Fruit fly (Drosophila melanogaster) whole organism, embryonic: ENCODE data around the gene Rab30.

Source experiments
- CG10321 ChIP-seq: fragments of 200-800 bp; sonication (Bioruptor generic); IDR thresholded peaks from 2 replicates; pipeline ENCODE4 v1.3.6; 2022; ENCODE audit warnings: missing biosample characterization, missing genetic modification characterization
- CG10462 ChIP-seq: fragments of 200-800 bp; sonication (Bioruptor generic); optimal IDR thresholded peaks from 2 replicates; lab custom pipeline; 2016; ENCODE audit warnings: missing biosample characterization, missing genetic modification characterization
- CG11085 ChIP-seq: fragments of 200-800 bp; sonication (Bioruptor generic); IDR thresholded peaks from 2 replicates; pipeline ENCODE4 v1.3.6; 2022; ENCODE audit warnings: missing biosample characterization, missing genetic modification characterization
- CG11456 ChIP-seq: fragments of 200-800 bp; sonication (Bioruptor generic); IDR thresholded peaks from 3 replicates; pipeline ENCODE4 v1.3.6; 2022; ENCODE audit warnings: missing biosample characterization, missing genetic modification characterization
- CG12769 ChIP-seq: fragments of 200-800 bp; sonication (Bioruptor generic); optimal IDR thresholded peaks from 2 replicates; lab custom pipeline; 2019; ENCODE audit warnings: missing biosample characterization, mild to moderate bottlenecking, missing genetic modification characterization, moderate library complexity
- CG12942 ChIP-seq: fragments of 200-800 bp; sonication (Bioruptor generic); optimal IDR thresholded peaks from 3 replicates; lab custom pipeline; 2016; ENCODE audit warnings: missing biosample characterization, missing genetic modification characterization
- CG15514 ChIP-seq: fragments of 200-800 bp; sonication (Bioruptor generic); optimal IDR thresholded peaks from 3 replicates; lab custom pipeline; 2017; ENCODE audit warnings: missing biosample characterization, missing genetic modification characterization, mild to moderate bottlenecking, moderate library complexity, missing genetic modification reagents
- CG15696 ChIP-seq: fragments of 200-800 bp; sonication (Bioruptor generic); optimal IDR thresholded peaks from 2 replicates; lab custom pipeline; 2019; ENCODE audit warnings: missing biosample characterization, mild to moderate bottlenecking, missing genetic modification characterization, moderate library complexity
- CG18011 ChIP-seq: fragments of 200-800 bp; sonication (Bioruptor generic); optimal IDR thresholded peaks from 2 replicates; lab custom pipeline; 2017; ENCODE audit warnings: missing biosample characterization, missing genetic modification characterization, mild to moderate bottlenecking, moderate library complexity, missing genotype
- CG18262 ChIP-seq: fragments of 200-800 bp; optimal IDR thresholded peaks from 3 replicates; lab custom pipeline; 2019; ENCODE audit warnings: missing biosample characterization, mild to moderate bottlenecking, missing genetic modification characterization, moderate library complexity
- CG30431 ChIP-seq: fragments of 200-800 bp; sonication (Bioruptor generic); optimal IDR thresholded peaks from 2 replicates; lab custom pipeline; 2017; ENCODE audit warnings: missing biosample characterization, missing genetic modification characterization
- CG32767 ChIP-seq: fragments of 200-800 bp; sonication (Bioruptor generic); IDR thresholded peaks from 2 replicates; pipeline ENCODE4 v1.3.6; 2022; ENCODE audit warnings: missing biosample characterization, missing genetic modification characterization
- CG3407 ChIP-seq: fragments of 200-800 bp; sonication (Bioruptor generic); optimal IDR thresholded peaks from 2 replicates; lab custom pipeline; 2018; ENCODE audit warnings: missing biosample characterization, mild to moderate bottlenecking, missing genetic modification characterization
- CG34376 ChIP-seq: fragments of 200-800 bp; sonication (Bioruptor generic); optimal IDR thresholded peaks from 2 replicates; lab custom pipeline; 2018; ENCODE audit warnings: missing biosample characterization, mild to moderate bottlenecking, missing genetic modification characterization
- CG4617 ChIP-seq: fragments of 200-800 bp; sonication (Bioruptor generic); optimal IDR thresholded peaks from 3 replicates; lab custom pipeline; 2016; ENCODE audit warnings: missing biosample characterization, missing genetic modification characterization, borderline replicate concordance
- CG6254 ChIP-seq: fragments of 200-800 bp; sonication (Bioruptor generic); optimal IDR thresholded peaks from 3 replicates; lab custom pipeline; 2017; ENCODE audit warnings: mild to moderate bottlenecking, missing biosample characterization, missing genetic modification reagents, missing genetic modification characterization
- CG8924 ChIP-seq: fragments of 200-800 bp; optimal IDR thresholded peaks from 3 replicates; lab custom pipeline; 2019; ENCODE audit warnings: missing biosample characterization, mild to moderate bottlenecking, missing genetic modification characterization, moderate library complexity
- CkIIα-i1 ChIP-seq: fragments of 200-800 bp; sonication (Bioruptor generic); IDR thresholded peaks from 2 replicates; pipeline ENCODE4 v1.3.6; 2022; ENCODE audit warnings: missing biosample characterization, missing genetic modification characterization
- Dbx ChIP-seq: fragments of 200-800 bp; sonication (Bioruptor generic); IDR thresholded peaks from 3 replicates; pipeline ENCODE4 v1.3.6; 2022; ENCODE audit warnings: missing biosample characterization, missing genetic modification characterization
- Dip2 ChIP-seq: fragments of 200-800 bp; sonication (Bioruptor generic); IDR thresholded peaks from 2 replicates; pipeline ENCODE4 v1.3.6; 2022; ENCODE audit warnings: missing biosample characterization, missing genetic modification characterization
- Doc3 ChIP-seq: fragments of 200-800 bp; sonication (Bioruptor generic); IDR thresholded peaks from 3 replicates; pipeline ENCODE4 v1.3.6; 2022; ENCODE audit warnings: missing biosample characterization, missing genetic modification characterization; ENCODE audit not compliant: partially characterized antibody
- Ets97D ChIP-seq: fragments of 200-800 bp; sonication (Bioruptor generic); optimal IDR thresholded peaks from 3 replicates; lab custom pipeline; 2016; ENCODE audit warnings: missing biosample characterization, missing genetic modification characterization
- HmgZ ChIP-seq: fragments of 200-800 bp; sonication (Bioruptor generic); optimal IDR thresholded peaks from 2 replicates; lab custom pipeline; 2018; ENCODE audit warnings: missing biosample characterization, mild to moderate bottlenecking, missing genetic modification characterization
- NK7.1 ChIP-seq: fragments of 200-800 bp; sonication (Bioruptor generic); optimal IDR thresholded peaks from 3 replicates; lab custom pipeline; 2016; ENCODE audit warnings: missing biosample characterization, missing genetic modification characterization
- Spps ChIP-seq: fragments of 200-800 bp; sonication (Bioruptor generic); optimal IDR thresholded peaks from 2 replicates; lab custom pipeline; 2018; ENCODE audit warnings: missing biosample characterization, mild to moderate bottlenecking, missing genetic modification characterization
- Stat92E ChIP-seq, 3 experiments: fragments of >200 bp in 2 of 3; fragments of 200-800 bp in 1 of 3; sonication (Bioruptor generic) in 1 of 3; optimal IDR thresholded peaks; 2 replicates each; lab custom pipeline; 2017 to 2019; ENCODE audit warnings: missing biosample characterization in 3 of 3, missing genetic modification characterization in 3 of 3, mild to moderate bottlenecking in 1 of 3, moderate library complexity in 1 of 3
- Xrp1 ChIP-seq: fragments of 200-800 bp; sonication (Bioruptor generic); IDR thresholded peaks from 2 replicates; pipeline ENCODE4 v1.3.6; 2022; ENCODE audit warnings: missing biosample characterization, missing genetic modification characterization
- emc ChIP-seq: fragments of 200-800 bp; sonication (Bioruptor generic); optimal IDR thresholded peaks from 2 replicates; lab custom pipeline; 2016; ENCODE audit warnings: missing biosample characterization, missing genetic modification characterization
- en ChIP-seq: fragments of 200-800 bp; sonication (Bioruptor generic); optimal IDR thresholded peaks from 2 replicates; lab custom pipeline; 2016; ENCODE audit warnings: missing biosample characterization, missing genetic modification characterization
- ham ChIP-seq: fragments of 200-800 bp; sonication (Bioruptor generic); IDR thresholded peaks from 2 replicates; pipeline ENCODE4 v1.3.6; 2022; ENCODE audit warnings: missing biosample characterization, missing genetic modification characterization
- mld ChIP-seq: fragments of 200-800 bp; sonication (Bioruptor generic); IDR thresholded peaks from 3 replicates; pipeline ENCODE4 v1.3.6; 2022; ENCODE audit warnings: missing biosample characterization, missing genetic modification characterization; ENCODE audit not compliant: partially characterized antibody
- pan ChIP-seq, 4 experiments: fragments of >200 bp in 3 of 4; fragments of 200-800 bp in 1 of 4; sonication (Bioruptor generic) in 1 of 4; optimal IDR thresholded peaks in 3 of 4; IDR thresholded peaks in 1 of 4; 2 replicates each; pipeline versions ENCODE4 v1.3.6 to Lab custom; 2017 to 2022; ENCODE audit warnings: missing biosample characterization in 2 of 4, missing genetic modification characterization in 2 of 4, mixed read lengths in 1 of 4
- pita ChIP-seq: fragments of 200-800 bp; sonication (Bioruptor generic); optimal IDR thresholded peaks from 2 replicates; lab custom pipeline; 2017; ENCODE audit warnings: missing biosample characterization, mild to moderate bottlenecking, missing genetic modification characterization
- repo ChIP-seq: fragments of 200-800 bp; sonication (Bioruptor generic); optimal IDR thresholded peaks from 2 replicates; lab custom pipeline; 2016; ENCODE audit warnings: missing biosample characterization, missing genetic modification characterization
- rib ChIP-seq: fragments of 200-800 bp; sonication (Bioruptor generic); IDR thresholded peaks from 2 replicates; pipeline ENCODE4 v1.3.6; 2022; ENCODE audit warnings: missing biosample characterization, missing genetic modification characterization
- ro ChIP-seq: fragments of 200-800 bp; sonication (Bioruptor generic); IDR thresholded peaks from 2 replicates; pipeline ENCODE4 v1.3.6; 2022; ENCODE audit warnings: missing biosample characterization, missing genetic modification characterization
- run ChIP-seq: fragments of 200-800 bp; sonication (Bioruptor generic); optimal IDR thresholded peaks from 3 replicates; lab custom pipeline; 2018; ENCODE audit warnings: missing biosample characterization, mild to moderate bottlenecking, missing genetic modification characterization
- schlank ChIP-seq: fragments of 200-800 bp; sonication (Bioruptor generic); optimal IDR thresholded peaks from 2 replicates; lab custom pipeline; 2018; ENCODE audit warnings: missing biosample characterization, mild to moderate bottlenecking, missing genetic modification characterization
- seq ChIP-seq: fragments of 200-800 bp; sonication (Bioruptor generic); IDR thresholded peaks from 2 replicates; pipeline ENCODE4 v1.3.6; 2022; ENCODE audit warnings: missing biosample characterization, missing genetic modification characterization
- shn ChIP-seq: fragments of 200-800 bp; sonication (Bioruptor generic); optimal IDR thresholded peaks from 3 replicates; lab custom pipeline; 2016; ENCODE audit warnings: missing biosample characterization, missing genetic modification characterization
- ssp ChIP-seq: fragments of 200-800 bp; sonication (Bioruptor generic); IDR thresholded peaks from 2 replicates; pipeline ENCODE4 v1.3.6; 2022; ENCODE audit warnings: missing biosample characterization, missing genetic modification characterization
- stwl ChIP-seq: fragments of 200-800 bp; sonication (Bioruptor generic); optimal IDR thresholded peaks from 3 replicates; lab custom pipeline; 2018; ENCODE audit warnings: missing biosample characterization, mild to moderate bottlenecking, missing genetic modification characterization, moderate library complexity
- tin ChIP-seq: fragments of 200-800 bp; sonication (Bioruptor generic); optimal IDR thresholded peaks from 3 replicates; lab custom pipeline; 2016; ENCODE audit warnings: missing biosample characterization, missing genetic modification characterization
- trem ChIP-seq: fragments of 200-800 bp; optimal IDR thresholded peaks from 3 replicates; lab custom pipeline; 2019; ENCODE audit warnings: missing biosample characterization, mild to moderate bottlenecking, missing genetic modification characterization, moderate library complexity
- wdn ChIP-seq: fragments of 200-800 bp; sonication (Bioruptor generic); IDR thresholded peaks from 2 replicates; pipeline ENCODE4 v1.3.6; 2022; ENCODE audit warnings: missing biosample characterization, missing genetic modification characterization
- yki ChIP-seq: fragments of >200 bp; optimal IDR thresholded peaks from 3 replicates; lab custom pipeline; 2018
- z ChIP-seq: fragments of 200-800 bp; sonication (Bioruptor generic); IDR thresholded peaks from 3 replicates; pipeline ENCODE4 v1.3.6; 2022; ENCODE audit warnings: missing biosample characterization, missing genetic modification characterization

The Rab30 gene

dm6 chr2L:7060751-7061150, 28.3 kb upstream of the Rab30 start, which contains the start of gene Mst27D:
TSS of gene Mst27D (minus strand) at chr2L:7060851.
- no peak for TF ChIP-seq CG6254 (GFP tag; lab: Kevin White, UChicago)

dm6 chr2L:7056189-7056926, 24.0 kb upstream of the Rab30 start, which contains the start of gene Mnn1:
TSS of gene Mnn1 (plus strand) at chr2L:7056301.
- TF ChIP-seq emc: peak; percentile 22
- TF ChIP-seq CG30431 (GFP tag; lab: Kevin White, UChicago): no peak
- peak; percentile 37 for TF ChIP-seq CG8924 (tag; lab: Kevin White, UChicago)
- TF ChIP-seq stwl (tag; lab: Kevin White, UChicago): peak; percentile 80
- TF ChIP-seq pita (GFP tag; lab: Kevin White, UChicago): no peak
- no peak for TF ChIP-seq CG10462
- no peak for TF ChIP-seq pan (optimal IDR thresholded peaks at IDR 0.05; lab: Kevin White, UChicago)
- TF ChIP-seq pan (GFP tag; optimal IDR thresholded peaks at IDR 0.05 in 1 of 2, IDR thresholded peaks at IDR 0.05 in 1 of 2): peak in 1 of 2 experiments; percentile 33
- TF ChIP-seq wdn (GFP tag; lab: Robert Waterston, UW): no peak
- no peak for TF ChIP-seq run (tag; lab: Kevin White, UChicago)
- peak; percentile 41 for TF ChIP-seq CG12942 (GFP tag; lab: Kevin White, UChicago)
- peak; percentile 65 for TF ChIP-seq CG34376 (GFP tag; lab: Kevin White, UChicago)
- TF ChIP-seq tin (GFP tag; lab: Kevin White, UChicago): peak; percentile 13
- TF ChIP-seq CG11085: no peak
- TF ChIP-seq Stat92E (GFP tag; optimal IDR thresholded peaks at IDR 0.05; lab: Kevin White, UChicago): peak in 1 of 3 experiments; percentile 96
- no peak for TF ChIP-seq mld
- no peak for TF ChIP-seq repo (GFP tag; lab: Kevin White, UChicago)
- no peak for TF ChIP-seq Dip2
- TF ChIP-seq ro (GFP tag; lab: Robert Waterston, UW): no peak
- peak; percentile 86 for TF ChIP-seq Ets97D (GFP tag; lab: Kevin White, UChicago)
- TF ChIP-seq CG10321 (GFP tag; lab: Robert Waterston, UW): no peak
- TF ChIP-seq CG32767 (GFP tag; lab: Robert Waterston, UW): no peak
- TF ChIP-seq CG15514 (GFP tag; lab: Kevin White, UChicago): peak; percentile 82
- peak; percentile 89 for TF ChIP-seq HmgZ (tag; lab: Kevin White, UChicago)
- peak; percentile 73 for TF ChIP-seq CG4617
- no peak for TF ChIP-seq seq
- peak; percentile 27 for TF ChIP-seq shn (GFP tag; lab: Kevin White, UChicago)
- TF ChIP-seq yki: no peak
- peak; percentile 26; the same call in 1 of the 2 replicates for TF ChIP-seq Xrp1 (GFP tag; lab: Robert Waterston, UW)
- TF ChIP-seq ssp: no peak
- no peak for TF ChIP-seq CG18011
- TF ChIP-seq Doc3 (GFP tag; lab: Robert Waterston, UW): no peak
- no peak for TF ChIP-seq CG18262
- no peak for TF ChIP-seq schlank
- TF ChIP-seq ham: no peak
- 0 out of 3 replicates have a peak, but pooled peaks have one; percentile 41 for TF ChIP-seq CG11456 (GFP tag; lab: Robert Waterston, UW)
- TF ChIP-seq NK7.1 (GFP tag; lab: Kevin White, UChicago): no peak
- peak; percentile 40; the same call in 1 of the 2 replicates for TF ChIP-seq rib (GFP tag; lab: Robert Waterston, UW)
- TF ChIP-seq CG3407 (GFP tag; lab: Kevin White, UChicago): no peak
- no peak for TF ChIP-seq en (GFP tag; lab: Kevin White, UChicago)
- TF ChIP-seq z (GFP tag; lab: Robert Waterston, UW): no peak
- peak; percentile 51; the same call in 2 of the 3 replicates for TF ChIP-seq Dbx (GFP tag; lab: Robert Waterston, UW)
- TF ChIP-seq CG15696 (tag; lab: Kevin White, UChicago): no peak
- no peak for TF ChIP-seq CG12769 (tag; lab: Kevin White, UChicago)
- peak; percentile 69 for TF ChIP-seq trem (tag; lab: Kevin White, UChicago)
- no peak for TF ChIP-seq Spps (tag; lab: Kevin White, UChicago)
- TF ChIP-seq CkIIα-i1: no peak
